Worm (Caenorhabditis elegans) whole organism, young adult: ENCODE data around the gene Y67A10A.3.

Experiments used
- B0035.1 ChIP-seq: sonication (generic microtip); optimal IDR thresholded peaks from 2 replicates; lab custom pipeline; 2016; ENCODE audit warnings: missing genetic modification characterization, mild to moderate bottlenecking, missing compliant biosample characterization, missing genotype, missing genetic modification reagents
- B0261.1 ChIP-seq: sonication (generic microtip); optimal IDR thresholded peaks from 2 replicates; lab custom pipeline; 2016; ENCODE audit warnings: mild to moderate bottlenecking, missing genetic modification characterization, moderate library complexity, missing compliant biosample characterization
- B0336.3 ChIP-seq: fragments of 200-800 bp; sonication (Bioruptor generic); IDR thresholded peaks from 2 replicates; pipeline ENCODE4 v1.3.6; 2022; ENCODE audit warnings: missing genetic modification characterization, missing compliant biosample characterization
- C06A6.2 ChIP-seq: fragments of 200-800 bp; sonication (Bioruptor generic); conservative IDR thresholded peaks from 2 replicates; pipeline ENCODE4 v1.3.6; 2022; ENCODE audit warnings: missing genetic modification characterization, missing compliant biosample characterization
- F37B4.10 ChIP-seq: fragments of 200-800 bp; sonication (Bioruptor generic); IDR thresholded peaks from 2 replicates; pipeline ENCODE4 v1.3.6; 2022; ENCODE audit warnings: missing genetic modification characterization, missing compliant biosample characterization
- F39B2.1 ChIP-seq: fragments of 200-800 bp; sonication (Bioruptor generic); IDR thresholded peaks from 2 replicates; pipeline ENCODE4 v1.3.6; 2022; ENCODE audit warnings: missing genetic modification reagents, missing genetic modification characterization, missing compliant biosample characterization
- F55B11.4 ChIP-seq: sonication (generic microtip); optimal IDR thresholded peaks from 2 replicates; lab custom pipeline; 2016; ENCODE audit warnings: missing compliant biosample characterization, missing genetic modification characterization, borderline replicate concordance; ENCODE audit not compliant: insufficient read depth
- F57C9.4 ChIP-seq: sonication (generic microtip); optimal IDR thresholded peaks from 2 replicates; lab custom pipeline; 2017; ENCODE audit warnings: mild to moderate bottlenecking, missing genetic modification characterization, missing compliant biosample characterization
- K12H6.12 ChIP-seq: fragments of 200-800 bp; sonication (Bioruptor generic); optimal IDR thresholded peaks from 2 replicates; lab custom pipeline; 2018; ENCODE audit warnings: mild to moderate bottlenecking, missing genetic modification characterization, missing compliant biosample characterization
- T26A5.8 ChIP-seq: sonication (generic microtip); optimal IDR thresholded peaks from 2 replicates; lab custom pipeline; 2016; ENCODE audit warnings: missing genetic modification characterization, missing compliant biosample characterization
- Y53G8AR.9 ChIP-seq: fragments of 200-800 bp; sonication (Bioruptor generic); conservative IDR thresholded peaks from 2 replicates; pipeline ENCODE4 v1.3.6; 2022; ENCODE audit warnings: missing genetic modification reagents, missing genetic modification characterization, missing compliant biosample characterization
- Y56A3A.18 ChIP-seq: fragments of 200-800 bp; sonication (Bioruptor generic); IDR thresholded peaks from 2 replicates; pipeline ENCODE4 v1.3.6; 2022; ENCODE audit warnings: missing genetic modification reagents, missing genetic modification characterization, missing compliant biosample characterization
- Y95B8A.8 ChIP-seq: fragments of 200-800 bp; sonication (Bioruptor generic); IDR thresholded peaks from 2 replicates; pipeline ENCODE4 v1.3.6; 2022; ENCODE audit warnings: missing genetic modification reagents, missing genetic modification characterization, missing compliant biosample characterization
- ZK185.1 ChIP-seq: sonication (generic microtip); optimal IDR thresholded peaks from 2 replicates; lab custom pipeline; 2016; ENCODE audit warnings: mild to moderate bottlenecking, missing genetic modification characterization, missing compliant biosample characterization; ENCODE audit not compliant: poor library complexity, severe bottlenecking
- atf-7 ChIP-seq: sonication (generic microtip); optimal IDR thresholded peaks from 2 replicates; lab custom pipeline; 2017; ENCODE audit warnings: mild to moderate bottlenecking, missing genetic modification characterization, missing compliant biosample characterization
- athp-1 ChIP-seq: sonication (generic microtip); optimal IDR thresholded peaks from 2 replicates; lab custom pipeline; 2017; ENCODE audit warnings: mild to moderate bottlenecking, missing genetic modification characterization, missing compliant biosample characterization
- bed-1 ChIP-seq: fragments of 200-800 bp; sonication (Bioruptor generic); IDR thresholded peaks from 2 replicates; pipeline ENCODE4 v1.3.6; 2022; ENCODE audit warnings: missing genetic modification reagents, missing genetic modification characterization, missing compliant biosample characterization
- ceh-27 ChIP-seq: fragments of 200-800 bp; sonication (Bioruptor generic); optimal IDR thresholded peaks from 2 replicates; lab custom pipeline; 2018; ENCODE audit warnings: mild to moderate bottlenecking, missing genetic modification characterization, moderate library complexity, missing compliant biosample characterization
- ceh-40 ChIP-seq: fragments of 200-800 bp; sonication (Bioruptor generic); IDR thresholded peaks from 2 replicates; pipeline ENCODE4 v1.3.6; 2022; ENCODE audit warnings: missing genetic modification characterization, missing compliant biosample characterization
- ceh-58 ChIP-seq: fragments of 200-800 bp; sonication (Bioruptor generic); IDR thresholded peaks from 2 replicates; pipeline ENCODE4 v1.3.6; 2022; ENCODE audit warnings: missing genetic modification characterization, missing compliant biosample characterization
- ceh-91 ChIP-seq: fragments of 200-800 bp; sonication (Bioruptor generic); IDR thresholded peaks from 2 replicates; pipeline ENCODE4 v1.3.6; 2022; ENCODE audit warnings: missing genetic modification reagents, missing genetic modification characterization, missing compliant biosample characterization
- die-1 ChIP-seq: sonication (generic microtip); optimal IDR thresholded peaks from 2 replicates; lab custom pipeline; 2016; ENCODE audit warnings: missing genotype, mild to moderate bottlenecking, missing genetic modification characterization, missing compliant biosample characterization
- efl-1 ChIP-seq: fragments of 150-350 bp; optimal IDR thresholded peaks from 2 replicates; lab custom pipeline; 2014; ENCODE audit warnings: missing biosample characterization, missing genetic modification reagents, missing genetic modification characterization
- egl-18 ChIP-seq: fragments of 200-800 bp; sonication (Bioruptor generic); IDR thresholded peaks from 2 replicates; pipeline ENCODE4 v1.3.6; 2022; ENCODE audit warnings: missing genetic modification reagents, missing genetic modification characterization, missing compliant biosample characterization
- egrh-3 ChIP-seq: fragments of 200-800 bp; sonication (Bioruptor generic); IDR thresholded peaks from 2 replicates; pipeline ENCODE4 v1.3.6; 2022; ENCODE audit warnings: missing genetic modification reagents, missing genetic modification characterization, missing compliant biosample characterization
- ekl-4 ChIP-seq: fragments of 200-800 bp; sonication (Bioruptor generic); IDR thresholded peaks from 2 replicates; pipeline ENCODE4 v1.3.6; 2022; ENCODE audit warnings: missing genetic modification reagents, missing genetic modification characterization, missing compliant biosample characterization
- ets-4 ChIP-seq: fragments of 200-800 bp; sonication (Bioruptor generic); optimal IDR thresholded peaks from 2 replicates; lab custom pipeline; 2018; ENCODE audit warnings: mild to moderate bottlenecking, missing genetic modification characterization, missing compliant biosample characterization
- gei-17 ChIP-seq: fragments of 200-800 bp; sonication (Bioruptor generic); optimal IDR thresholded peaks from 2 replicates; lab custom pipeline; 2018; ENCODE audit warnings: mild to moderate bottlenecking, missing genetic modification characterization, missing compliant biosample characterization
- lin-26 ChIP-seq: fragments of 200-800 bp; sonication (Bioruptor generic); IDR thresholded peaks from 2 replicates; pipeline ENCODE4 v1.3.6; 2022; ENCODE audit warnings: missing genetic modification reagents, missing genetic modification characterization, missing compliant biosample characterization
- lir-1 ChIP-seq: fragments of 200-800 bp; sonication (Bioruptor generic); conservative IDR thresholded peaks from 2 replicates; pipeline ENCODE4 v1.3.6; 2022; ENCODE audit warnings: missing genetic modification reagents, missing genetic modification characterization, missing compliant biosample characterization
- lsl-1 ChIP-seq: fragments of 200-800 bp; sonication (Bioruptor generic); optimal IDR thresholded peaks from 2 replicates; lab custom pipeline; 2018; ENCODE audit warnings: mild to moderate bottlenecking, missing genetic modification characterization, moderate library complexity, missing compliant biosample characterization
- lsy-27 ChIP-seq: sonication (generic microtip); optimal IDR thresholded peaks from 2 replicates; lab custom pipeline; 2017; ENCODE audit warnings: missing genetic modification characterization, mild to moderate bottlenecking, missing compliant biosample characterization, antibody characterized with exemption, missing genotype, borderline replicate concordance; ENCODE audit not compliant: insufficient read depth
- madf-3 ChIP-seq: fragments of 200-800 bp; sonication (Bioruptor generic); IDR thresholded peaks from 2 replicates; pipeline ENCODE4 v1.3.6; 2022; ENCODE audit warnings: missing genetic modification reagents, missing genetic modification characterization, missing compliant biosample characterization
- madf-8 ChIP-seq: fragments of 200-800 bp; sonication (Bioruptor generic); conservative IDR thresholded peaks from 2 replicates; pipeline ENCODE4 v1.3.6; 2022; ENCODE audit warnings: missing genetic modification reagents, missing genetic modification characterization, missing compliant biosample characterization
- nfya-2 ChIP-seq: fragments of 200-800 bp; sonication (Bioruptor generic); IDR thresholded peaks from 2 replicates; pipeline ENCODE4 v1.3.6; 2022; ENCODE audit warnings: missing genetic modification reagents, missing genetic modification characterization, missing compliant biosample characterization
- nhr-27 ChIP-seq: fragments of 200-800 bp; sonication (Bioruptor generic); optimal IDR thresholded peaks from 2 replicates; lab custom pipeline; 2018; ENCODE audit warnings: mild to moderate bottlenecking, missing genetic modification characterization, moderate library complexity, missing compliant biosample characterization
- rcor-1 ChIP-seq: fragments of 200-800 bp; sonication (Bioruptor generic); IDR thresholded peaks from 2 replicates; pipeline ENCODE4 v1.3.6; 2022; ENCODE audit warnings: missing genetic modification reagents, missing genetic modification characterization, missing compliant biosample characterization
- rec-8 ChIP-seq, 2 experiments: sonication (generic microtip); optimal IDR thresholded peaks; 2 replicates each; lab custom pipeline; 2016; ENCODE audit warnings: mild to moderate bottlenecking in 2 of 2, missing genetic modification characterization in 2 of 2, missing genetic modification reagents in 2 of 2, missing genotype in 2 of 2, missing biosample characterization in 1 of 2, missing compliant biosample characterization in 1 of 2, moderate library complexity in 1 of 2
- snpc-1.1 ChIP-seq: sonication (generic microtip); optimal IDR thresholded peaks from 2 replicates; lab custom pipeline; 2017; ENCODE audit warnings: missing genetic modification characterization, mild to moderate bottlenecking, missing compliant biosample characterization, antibody characterized with exemption, moderate library complexity, missing genotype, missing genetic modification reagents; ENCODE audit not compliant: insufficient read depth
- snpc-3.4 ChIP-seq: sonication (generic microtip); optimal IDR thresholded peaks from 2 replicates; lab custom pipeline; 2017; ENCODE audit warnings: missing genetic modification characterization, mild to moderate bottlenecking, missing compliant biosample characterization, antibody characterized with exemption, moderate library complexity, missing genotype, missing genetic modification reagents
- tbp1 ChIP-seq: fragments of 200-800 bp; sonication (Bioruptor generic); optimal IDR thresholded peaks from 2 replicates; lab custom pipeline; 2018; ENCODE audit warnings: mild to moderate bottlenecking, missing genetic modification characterization, missing compliant biosample characterization
- zfh-2 ChIP-seq: fragments of 200-800 bp; sonication (Bioruptor generic); conservative IDR thresholded peaks from 2 replicates; pipeline ENCODE4 v1.3.6; 2022; ENCODE audit warnings: missing genetic modification reagents, missing genetic modification characterization, missing compliant biosample characterization
- zim-3 ChIP-seq: sonication (generic microtip); optimal IDR thresholded peaks from 2 replicates; lab custom pipeline; 2017; ENCODE audit warnings: mild to moderate bottlenecking, missing genetic modification characterization, moderate library complexity, missing compliant biosample characterization
- ztf-18 ChIP-seq: sonication (generic microtip); optimal IDR thresholded peaks from 2 replicates; lab custom pipeline; 2016; ENCODE audit warnings: missing genotype, mild to moderate bottlenecking, missing genetic modification characterization, missing compliant biosample characterization
- ztf-25 ChIP-seq: fragments of 200-800 bp; sonication (Bioruptor generic); IDR thresholded peaks from 2 replicates; pipeline ENCODE4 v1.3.6; 2022; ENCODE audit warnings: missing genetic modification reagents, missing genetic modification characterization, missing compliant biosample characterization
- ztf-28 ChIP-seq: fragments of 200-800 bp; sonication (Bioruptor generic); IDR thresholded peaks from 2 replicates; pipeline ENCODE4 v1.3.6; 2022; ENCODE audit warnings: missing genetic modification reagents, missing genetic modification characterization, missing compliant biosample characterization

The Y67A10A.3 gene

ce11 chrIV:14326694-14327298 lies 7.5 kb downstream of the Y67A10A.3 start (continued):
- no peak for TF ChIP-seq zfh-2 (GFP tag; lab: Robert Waterston, UW)
- TF ChIP-seq die-1 (tag; lab: Kevin White, UChicago), result peak; percentile 57
- peak; percentile 93 for TF ChIP-seq snpc-3.4 (tag; lab: Kevin White, UChicago)
- 0 out of 2 replicates have a peak, but pooled peaks have one; percentile 46 for TF ChIP-seq ceh-40 (GFP tag; lab: Robert Waterston, UW)
- TF ChIP-seq gei-17 (GFP tag; lab: Kevin White, UChicago), result peak; percentile 60
- peak; percentile 98 for TF ChIP-seq lin-26 (GFP tag; lab: Robert Waterston, UW)
- TF ChIP-seq nfya-2 (GFP tag; lab: Robert Waterston, UW), result 0 out of 2 replicates have a peak, but pooled peaks have one; percentile 66
- peak; percentile 69; the same call in 1 of the 2 replicates for TF ChIP-seq C06A6.2
- peak; percentile 83 for TF ChIP-seq ets-4 (GFP tag; lab: Kevin White, UChicago)
- no peak for TF ChIP-seq nhr-27 (tag; lab: Kevin White, UChicago)
- peak; percentile 84 for TF ChIP-seq tbp1
- peak; percentile 45; the same call in 1 of the 2 replicates for TF ChIP-seq F39B2.1
- TF ChIP-seq madf-8 (GFP tag; lab: Robert Waterston, UW), result peak; percentile 27
- peak; percentile 81 for TF ChIP-seq atf-7 (tag; lab: Kevin White, UChicago)
- TF ChIP-seq Y95B8A.8 (GFP tag; lab: Robert Waterston, UW), result peak; percentile 91; the same call in 1 of the 2 replicates
- TF ChIP-seq egl-18 (GFP tag; lab: Robert Waterston, UW), result 0 out of 2 replicates have a peak, but pooled peaks have one; percentile 27
- no peak for TF ChIP-seq B0035.1 (tag; lab: Kevin White, UChicago)
- TF ChIP-seq F55B11.4 (tag; lab: Kevin White, UChicago), result no peak
- peak; percentile 33 for TF ChIP-seq K12H6.12 (tag; lab: Kevin White, UChicago)
- TF ChIP-seq ceh-27 (GFP tag; lab: Kevin White, UChicago), result peak; percentile 74
- TF ChIP-seq bed-1, result no peak
- TF ChIP-seq ztf-18 (tag; lab: Kevin White, UChicago), result peak; percentile 77
- TF ChIP-seq F37B4.10 (GFP tag; lab: Robert Waterston, UW), result no peak
- TF ChIP-seq ceh-91 (GFP tag; lab: Robert Waterston, UW), result peak; percentile 53; the same call in 1 of the 2 replicates
- TF ChIP-seq efl-1 (GFP tag; lab: Kevin White, UChicago), result peak; percentile 5
- peak; percentile 95 for TF ChIP-seq snpc-1.1
- TF ChIP-seq rec-8 (tag; optimal IDR thresholded peaks at IDR 0.05; lab: Kevin White, UChicago), result peak in 1 of 2 experiments; percentile 7
- TF ChIP-seq zim-3 (tag; lab: Kevin White, UChicago), result peak; percentile 25
- peak; percentile 90 for TF ChIP-seq Y53G8AR.9 (GFP tag; lab: Robert Waterston, UW)
- TF ChIP-seq T26A5.8 (tag; lab: Kevin White, UChicago), result peak; percentile 34
- peak; percentile 80 for TF ChIP-seq lir-1 (GFP tag; lab: Robert Waterston, UW)
- peak; percentile 96 for TF ChIP-seq Y56A3A.18 (GFP tag; lab: Robert Waterston, UW)
- TF ChIP-seq B0261.1 (tag; lab: Kevin White, UChicago), result peak; percentile 19
- TF ChIP-seq madf-3, result 0 out of 2 replicates have a peak, but pooled peaks have one; percentile 65
- no peak for TF ChIP-seq ceh-58 (GFP tag; lab: Robert Waterston, UW)
- no peak for TF ChIP-seq ztf-25 (GFP tag; lab: Robert Waterston, UW)
- peak; percentile 87; the same call in 1 of the 2 replicates for TF ChIP-seq ekl-4 (GFP tag; lab: Robert Waterston, UW)
- TF ChIP-seq B0336.3 (GFP tag; lab: Robert Waterston, UW), result peak; percentile 97
- TF ChIP-seq lsy-27 (tag; lab: Kevin White, UChicago), result peak; percentile 67
- 0 out of 2 replicates have a peak, but pooled peaks have one; percentile 46 for TF ChIP-seq ztf-28
- no peak for TF ChIP-seq F57C9.4 (tag; lab: Kevin White, UChicago)
- TF ChIP-seq rcor-1, result peak; percentile 95
- TF ChIP-seq lsl-1 (GFP tag; lab: Kevin White, UChicago), result peak; percentile 71
- peak; percentile 20 for TF ChIP-seq athp-1
- TF ChIP-seq egrh-3, result peak; percentile 82
- peak; percentile 61 for TF ChIP-seq ZK185.1 (tag; lab: Kevin White, UChicago)
